Fruit fly (Drosophila melanogaster) whole organism, prepupa: ENCODE measurements around the gene Kah.

Experiments
- Blimp-1 ChIP-seq: fragments of 200-800 bp; sonication (Bioruptor generic); optimal IDR thresholded peaks from 3 replicates; lab custom pipeline; 2017; ENCODE audit warnings: missing biosample characterization, missing genetic modification characterization, mild to moderate bottlenecking, moderate library complexity, missing genetic modification reagents
- CG10631 ChIP-seq: fragments of 200-800 bp; sonication (Bioruptor generic); optimal IDR thresholded peaks from 2 replicates; lab custom pipeline; 2016; ENCODE audit warnings: missing biosample characterization, missing genetic modification characterization
- CG10669 ChIP-seq: fragments of 200-800 bp; sonication (Bioruptor generic); optimal IDR thresholded peaks from 3 replicates; lab custom pipeline; 2018; ENCODE audit warnings: missing biosample characterization, mild to moderate bottlenecking, missing genetic modification characterization, moderate library complexity
- CG11294 ChIP-seq: fragments of 200-800 bp; sonication (Bioruptor generic); IDR thresholded peaks from 2 replicates; pipeline ENCODE4 v1.3.6; 2022; ENCODE audit warnings: missing biosample characterization, missing genetic modification characterization
- CG11902 ChIP-seq: fragments of 200-800 bp; sonication (Bioruptor generic); optimal IDR thresholded peaks from 3 replicates; lab custom pipeline; 2016; ENCODE audit warnings: missing biosample characterization, missing genetic modification characterization
- CG1621 ChIP-seq: fragments of 200-800 bp; sonication (Bioruptor generic); optimal IDR thresholded peaks from 3 replicates; lab custom pipeline; 2018; ENCODE audit warnings: missing biosample characterization, mild to moderate bottlenecking, missing genetic modification characterization
- CG16779 ChIP-seq: fragments of 200-800 bp; sonication (Bioruptor generic); optimal IDR thresholded peaks from 3 replicates; lab custom pipeline; 2017; ENCODE audit warnings: missing biosample characterization, mild to moderate bottlenecking, missing genetic modification characterization
- CG3032 ChIP-seq: fragments of 200-800 bp; optimal IDR thresholded peaks from 2 replicates; lab custom pipeline; 2019; ENCODE audit warnings: missing biosample characterization, mild to moderate bottlenecking, missing genetic modification characterization, moderate library complexity
- CG31627 ChIP-seq: fragments of 200-800 bp; sonication (Bioruptor generic); optimal IDR thresholded peaks from 3 replicates; lab custom pipeline; 2016; ENCODE audit warnings: missing biosample characterization, missing genetic modification characterization
- CG32006 ChIP-seq: fragments of 200-800 bp; sonication (Bioruptor generic); optimal IDR thresholded peaks from 3 replicates; lab custom pipeline; 2017; ENCODE audit warnings: missing biosample characterization, mild to moderate bottlenecking, missing genetic modification characterization
- CG34406 ChIP-seq: fragments of 200-800 bp; sonication (Bioruptor generic); optimal IDR thresholded peaks from 3 replicates; lab custom pipeline; 2016; ENCODE audit warnings: missing biosample characterization, missing genetic modification characterization
- CG3919 ChIP-seq: fragments of 200-800 bp; sonication (Bioruptor generic); optimal IDR thresholded peaks from 3 replicates; lab custom pipeline; 2016; ENCODE audit warnings: missing biosample characterization, missing genetic modification characterization
- CG4318 ChIP-seq: fragments of 200-800 bp; sonication (Bioruptor generic); optimal IDR thresholded peaks from 3 replicates; lab custom pipeline; 2017; ENCODE audit warnings: missing biosample characterization, mild to moderate bottlenecking, missing genetic modification characterization
- CG6163 ChIP-seq: fragments of 200-800 bp; sonication (Bioruptor generic); IDR thresholded peaks from 3 replicates; pipeline ENCODE4 v1.3.6; 2022; ENCODE audit warnings: missing biosample characterization, missing genetic modification characterization
- CG6276 ChIP-seq: fragments of 200-800 bp; sonication (Bioruptor generic); optimal IDR thresholded peaks from 2 replicates; lab custom pipeline; 2017; ENCODE audit warnings: missing biosample characterization, mild to moderate bottlenecking, missing genetic modification characterization
- CG6792 ChIP-seq: fragments of 200-800 bp; sonication (Bioruptor generic); optimal IDR thresholded peaks from 3 replicates; lab custom pipeline; 2016; ENCODE audit warnings: missing biosample characterization, missing genetic modification characterization
- CG6808 ChIP-seq: fragments of 200-800 bp; sonication (Bioruptor generic); optimal IDR thresholded peaks from 3 replicates; lab custom pipeline; 2017; ENCODE audit warnings: missing biosample characterization, missing genetic modification characterization, mild to moderate bottlenecking, moderate library complexity, missing genetic modification reagents
- CG6854 ChIP-seq: fragments of 200-800 bp; sonication (Bioruptor generic); optimal IDR thresholded peaks from 2 replicates; lab custom pipeline; 2017; ENCODE audit warnings: missing biosample characterization, mild to moderate bottlenecking, missing genetic modification characterization
- CG7368 ChIP-seq: fragments of 200-800 bp; sonication (Bioruptor generic); optimal IDR thresholded peaks from 3 replicates; lab custom pipeline; 2016; ENCODE audit warnings: missing biosample characterization, missing genetic modification characterization
- CG8119 ChIP-seq: fragments of 200-800 bp; sonication (Bioruptor generic); IDR thresholded peaks from 3 replicates; pipeline ENCODE4 v1.3.6; 2022; ENCODE audit warnings: missing biosample characterization, missing genetic modification characterization
- CG8632 ChIP-seq: fragments of 200-800 bp; sonication (Bioruptor generic); optimal IDR thresholded peaks from 3 replicates; lab custom pipeline; 2016; ENCODE audit warnings: missing biosample characterization, missing genetic modification characterization
- CG9139 ChIP-seq: fragments of 200-800 bp; sonication (Bioruptor generic); optimal IDR thresholded peaks from 3 replicates; lab custom pipeline; 2017; ENCODE audit warnings: missing biosample characterization, mild to moderate bottlenecking, missing genetic modification characterization
- Eip75B ChIP-seq: fragments of 200-800 bp; sonication (Bioruptor generic); optimal IDR thresholded peaks from 3 replicates; lab custom pipeline; 2016; ENCODE audit warnings: missing biosample characterization, missing genetic modification characterization
- Eip78C ChIP-seq: fragments of 200-800 bp; sonication (Bioruptor generic); peaks from one replicate; lab custom pipeline; 2016; ENCODE audit warnings: missing biosample characterization, missing genetic modification characterization
- Eip93F ChIP-seq: fragments of 200-800 bp; sonication (Bioruptor generic); optimal IDR thresholded peaks from 2 replicates; lab custom pipeline; 2016; ENCODE audit warnings: missing biosample characterization, mild to moderate bottlenecking, missing genetic modification characterization
- Ets21C ChIP-seq: fragments of 200-800 bp; sonication (Bioruptor generic); optimal IDR thresholded peaks from 3 replicates; lab custom pipeline; 2016; ENCODE audit warnings: missing biosample characterization, missing genetic modification characterization
- Ets96B ChIP-seq: fragments of 200-800 bp; optimal IDR thresholded peaks from 2 replicates; lab custom pipeline; 2019; ENCODE audit warnings: missing biosample characterization, mild to moderate bottlenecking, missing genetic modification characterization, moderate library complexity
- Gug ChIP-seq: fragments of 200-800 bp; sonication (Bioruptor generic); IDR thresholded peaks from 2 replicates; pipeline ENCODE4 v1.3.6; 2022; ENCODE audit warnings: missing biosample characterization, missing genetic modification characterization
- Hr38 ChIP-seq: sonication (Bioruptor generic); optimal IDR thresholded peaks from 2 replicates; lab custom pipeline; 2016; ENCODE audit warnings: missing biosample characterization, missing genetic modification characterization
- Hr39 ChIP-seq: fragments of 200-800 bp; sonication (Bioruptor generic); optimal IDR thresholded peaks from 2 replicates; lab custom pipeline; 2016; ENCODE audit warnings: missing biosample characterization, missing genetic modification characterization
- Hr4 ChIP-seq: fragments of 200-800 bp; sonication (Bioruptor generic); optimal IDR thresholded peaks from 3 replicates; lab custom pipeline; 2016; ENCODE audit warnings: missing biosample characterization, missing genetic modification characterization
- Met ChIP-seq: fragments of 200-800 bp; sonication (Bioruptor generic); optimal IDR thresholded peaks from 3 replicates; lab custom pipeline; 2016; ENCODE audit warnings: missing biosample characterization, missing genetic modification characterization
- OdsH ChIP-seq: fragments of 200-800 bp; sonication (Bioruptor generic); optimal IDR thresholded peaks from 3 replicates; lab custom pipeline; 2016; ENCODE audit warnings: missing biosample characterization, missing genetic modification characterization
- Smox ChIP-seq: fragments of 200-800 bp; sonication (Bioruptor generic); optimal IDR thresholded peaks from 3 replicates; lab custom pipeline; 2016; ENCODE audit warnings: missing biosample characterization, missing genetic modification characterization
- Sox102F ChIP-seq: fragments of 200-800 bp; sonication (Bioruptor generic); optimal IDR thresholded peaks from 2 replicates; lab custom pipeline; 2016; ENCODE audit warnings: missing biosample characterization, mild to moderate bottlenecking, missing genetic modification characterization
- Sox15 ChIP-seq: fragments of 200-800 bp; sonication (Bioruptor generic); optimal IDR thresholded peaks from 3 replicates; lab custom pipeline; 2016; ENCODE audit warnings: missing biosample characterization, missing genetic modification characterization
- achi ChIP-seq: fragments of 200-800 bp; sonication (Bioruptor generic); optimal IDR thresholded peaks from 3 replicates; lab custom pipeline; 2016; ENCODE audit warnings: missing biosample characterization, missing genetic modification characterization
- acj6 ChIP-seq: fragments of 200-800 bp; sonication (Bioruptor generic); optimal IDR thresholded peaks from 3 replicates; lab custom pipeline; 2016; ENCODE audit warnings: missing biosample characterization, missing genetic modification characterization
- cyc ChIP-seq: fragments of 200-800 bp; sonication (Bioruptor generic); optimal IDR thresholded peaks from 3 replicates; lab custom pipeline; 2016; ENCODE audit warnings: missing biosample characterization, missing genetic modification characterization
- dsx ChIP-seq: fragments of 200-800 bp; optimal IDR thresholded peaks from 3 replicates; lab custom pipeline; 2019; ENCODE audit warnings: missing biosample characterization, mild to moderate bottlenecking, missing genetic modification characterization, moderate library complexity; ENCODE audit not compliant: poor library complexity, severe bottlenecking
- esn ChIP-seq: fragments of 200-800 bp; sonication (Bioruptor generic); optimal IDR thresholded peaks from 2 replicates; lab custom pipeline; 2016; ENCODE audit warnings: missing biosample characterization, mild to moderate bottlenecking, missing genetic modification characterization, moderate library complexity
- fd59A ChIP-seq: fragments of 200-800 bp; sonication (Bioruptor generic); optimal IDR thresholded peaks from 2 replicates; lab custom pipeline; 2017; ENCODE audit warnings: missing biosample characterization, mild to moderate bottlenecking, missing genetic modification characterization, missing genetic modification reagents
- fkh ChIP-seq: fragments of 200-800 bp; sonication (Bioruptor generic); optimal IDR thresholded peaks from 3 replicates; lab custom pipeline; 2017; ENCODE audit warnings: missing biosample characterization, mild to moderate bottlenecking, missing genetic modification characterization, moderate library complexity
- net ChIP-seq: fragments of 200-800 bp; sonication (Bioruptor generic); optimal IDR thresholded peaks from 3 replicates; lab custom pipeline; 2016; ENCODE audit warnings: missing biosample characterization, missing genetic modification characterization
- pdm3 ChIP-seq: fragments of 200-800 bp; sonication (Bioruptor generic); optimal IDR thresholded peaks from 3 replicates; lab custom pipeline; 2016; ENCODE audit warnings: missing biosample characterization, missing genetic modification characterization
- salr ChIP-seq, 2 experiments: fragments of 200-800 bp; sonication (Bioruptor generic); optimal IDR thresholded peaks; 3 replicates each; lab custom pipeline; 2016 to 2018; ENCODE audit warnings: missing biosample characterization in 2 of 2, missing genetic modification characterization in 2 of 2, mild to moderate bottlenecking in 1 of 2
- spab ChIP-seq: fragments of 200-800 bp; sonication (Bioruptor generic); optimal IDR thresholded peaks from 2 replicates; lab custom pipeline; 2017; ENCODE audit warnings: missing biosample characterization, mild to moderate bottlenecking, missing genetic modification characterization, missing genetic modification reagents
- ss ChIP-seq, 2 experiments: fragments of 200-800 bp; sonication (Bioruptor generic); optimal IDR thresholded peaks; 2 replicates in 1 of 2; 3 replicates in 1 of 2; lab custom pipeline; 2017 to 2018; ENCODE audit warnings: mild to moderate bottlenecking in 2 of 2, missing biosample characterization in 2 of 2, missing genetic modification characterization in 2 of 2, moderate library complexity in 1 of 2
- svp ChIP-seq: fragments of 200-800 bp; sonication (Bioruptor generic); peaks from one replicate; lab custom pipeline; 2016; ENCODE audit warnings: missing biosample characterization, missing genetic modification characterization
- vri ChIP-seq: fragments of 200-800 bp; sonication (Bioruptor generic); optimal IDR thresholded peaks from 3 replicates; lab custom pipeline; 2016; ENCODE audit warnings: missing biosample characterization, mild to moderate bottlenecking, missing genetic modification characterization

Kah gene

dm6 chr3L:634319-635015, 45.4 kb upstream of the Kah start:
- TF ChIP-seq esn (GFP tag; lab: Kevin White, UChicago) (peak; percentile 84), vri (GFP tag; lab: Kevin White, UChicago) (peak; percentile 48), Hr38 (GFP tag; lab: Kevin White, UChicago) (no peak), dsx (peak; percentile 72), CG11902 (GFP tag; lab: Kevin White, UChicago) (peak; percentile 70), CG6163 (GFP tag; lab: Robert Waterston, UW) (peak; percentile 95), Smox (GFP tag; lab: Kevin White, UChicago) (peak; percentile 66), CG8632 (GFP tag; lab: Kevin White, UChicago) (peak; percentile 71), spab (GFP tag; lab: Kevin White, UChicago) (peak; percentile 70), Hr39 (peak; percentile 81), salr (GFP tag; optimal IDR thresholded peaks at IDR 0.05; lab: Kevin White, UChicago) (peak; percentile 66 to 88), pdm3 (peak; percentile 84), CG6792 (GFP tag; lab: Kevin White, UChicago) (peak; percentile 79), fd59A (GFP tag; lab: Kevin White, UChicago) (peak; percentile 64), CG7368 (GFP tag; lab: Kevin White, UChicago) (peak; percentile 83), Blimp-1 (GFP tag; lab: Kevin White, UChicago) (peak; percentile 26), Eip93F (GFP tag; lab: Kevin White, UChicago) (no peak), CG10669 (GFP tag; lab: Kevin White, UChicago) (peak; percentile 80), ss (GFP tag; optimal IDR thresholded peaks at IDR 0.05; lab: Kevin White, UChicago) (peak; percentile 49 to 64), Ets21C (GFP tag; lab: Kevin White, UChicago) (peak; percentile 69), CG3032 (tag; lab: Kevin White, UChicago) (peak; percentile 71), Sox15 (GFP tag; lab: Kevin White, UChicago) (peak; percentile 66), achi (GFP tag; lab: Kevin White, UChicago) (peak; percentile 86), OdsH (GFP tag; lab: Kevin White, UChicago) (peak; percentile 88), CG6276 (peak; percentile 89), CG9139 (GFP tag; lab: Kevin White, UChicago) (peak; percentile 27), fkh (GFP tag; lab: Kevin White, UChicago) (peak; percentile 27), CG8119 (GFP tag; lab: Robert Waterston, UW) (peak; percentile 93), CG3919 (GFP tag; lab: Kevin White, UChicago) (peak; percentile 86), CG1621 (peak; percentile 54), CG16779 (tag; lab: Kevin White, UChicago) (peak; percentile 50), CG6854 (GFP tag; lab: Kevin White, UChicago) (no peak), CG32006 (GFP tag; lab: Kevin White, UChicago) (peak; percentile 94), Gug (GFP tag; lab: Robert Waterston, UW) (peak; percentile 85), Hr4 (GFP tag; lab: Kevin White, UChicago) (peak; percentile 95), Eip78C (GFP tag; lab: Kevin White, UChicago) (peak; percentile 93), CG4318 (GFP tag; lab: Kevin White, UChicago) (peak; percentile 81), svp (GFP tag; lab: Kevin White, UChicago) (peak; percentile 89), CG6808 (GFP tag; lab: Kevin White, UChicago) (peak; percentile 64), Met (GFP tag; lab: Kevin White, UChicago) (peak; percentile 80), acj6 (GFP tag; lab: Kevin White, UChicago) (peak; percentile 82), net (GFP tag; lab: Kevin White, UChicago) (peak; percentile 89), cyc (GFP tag; lab: Kevin White, UChicago) (peak; percentile 81), CG31627 (GFP tag; lab: Kevin White, UChicago) (peak; percentile 80), Sox102F (GFP tag; lab: Kevin White, UChicago) (peak; percentile 77), CG10631 (GFP tag; lab: Kevin White, UChicago) (peak; percentile 84), Ets96B (tag; lab: Kevin White, UChicago) (peak; percentile 74), CG34406 (GFP tag; lab: Kevin White, UChicago) (peak; percentile 73), CG11294 (GFP tag; lab: Robert Waterston, UW) (peak; percentile 58; the same call in 1 of the 2 replicates), Eip75B (GFP tag; lab: Kevin White, UChicago) (peak; percentile 86)
